Worm (Caenorhabditis elegans) whole organism, L1 larva: Measurements from ENCODE around the gene dyf-3.

ENCODE experiments used
- C04F5.9 ChIP-seq: sonication (generic microtip); optimal IDR thresholded peaks from 2 replicates; lab custom pipeline; 2016; ENCODE audit warnings: missing genetic modification characterization, missing compliant biosample characterization
- C34B4.2 ChIP-seq: sonication (generic microtip); optimal IDR thresholded peaks from 2 replicates; lab custom pipeline; 2017; ENCODE audit warnings: mild to moderate bottlenecking, missing genetic modification characterization, missing compliant biosample characterization
- F16B12.6 ChIP-seq: fragments of 150-350 bp; optimal IDR thresholded peaks from 2 replicates; lab custom pipeline; 2014; ENCODE audit warnings: missing biosample characterization, missing genetic modification characterization
- Y116A8C.19 ChIP-seq: sonication (generic microtip); optimal IDR thresholded peaks from 2 replicates; lab custom pipeline; 2016; ENCODE audit warnings: missing compliant biosample characterization, missing genetic modification characterization, borderline replicate concordance
- aha-1 ChIP-seq: fragments of 150-350 bp; optimal IDR thresholded peaks from 2 replicates; lab custom pipeline; 2014; ENCODE audit warnings: missing biosample characterization, missing genetic modification characterization
- alr-1 ChIP-seq: fragments of 200-800 bp; sonication (Bioruptor generic); optimal IDR thresholded peaks from 2 replicates; lab custom pipeline; 2018; ENCODE audit warnings: borderline replicate concordance, mild to moderate bottlenecking, missing genetic modification characterization, missing compliant biosample characterization
- ama-1 ChIP-seq: fragments of 150-350 bp; optimal IDR thresholded peaks from 2 replicates; lab custom pipeline; 2014
- blmp-1 ChIP-seq: fragments of 150-350 bp; optimal IDR thresholded peaks from 2 replicates; lab custom pipeline; 2014; ENCODE audit warnings: missing biosample characterization, missing genetic modification characterization
- ceh-63 ChIP-seq: fragments of 200-800 bp; sonication (Bioruptor generic); optimal IDR thresholded peaks from 2 replicates; lab custom pipeline; 2018; ENCODE audit warnings: mild to moderate bottlenecking, missing genetic modification characterization, missing compliant biosample characterization
- ceh-8 ChIP-seq: fragments of 200-800 bp; sonication (Bioruptor generic); optimal IDR thresholded peaks from 2 replicates; lab custom pipeline; 2018; ENCODE audit warnings: mild to moderate bottlenecking, missing genetic modification characterization, moderate library complexity, missing compliant biosample characterization
- dpl-1 ChIP-seq, 3 experiments: fragments of 150-350 bp in 2 of 3; sonication (generic microtip) in 1 of 3; optimal IDR thresholded peaks; 2 replicates each; lab custom pipeline; 2014 to 2017; ENCODE audit warnings: missing biosample characterization in 3 of 3, missing genetic modification characterization in 3 of 3, missing genetic modification reagents in 3 of 3
- dsc-1 ChIP-seq: sonication (generic microtip); optimal IDR thresholded peaks from 2 replicates; lab custom pipeline; 2016; ENCODE audit warnings: mild to moderate bottlenecking, missing genetic modification characterization, missing compliant biosample characterization
- efl-1 ChIP-seq, 4 experiments: fragments of 150-350 bp; optimal IDR thresholded peaks in 3 of 4; peaks in 1 of 4; 1 replicate in 1 of 4; 2 replicates in 3 of 4; lab custom pipeline; 2014; ENCODE audit warnings: missing biosample characterization in 2 of 4, missing genetic modification characterization in 2 of 4, missing genetic modification reagents in 2 of 4
- efl-3 ChIP-seq: fragments of 200-800 bp; sonication (Bioruptor generic); optimal IDR thresholded peaks from 2 replicates; lab custom pipeline; 2018; ENCODE audit warnings: mild to moderate bottlenecking, missing genetic modification characterization, missing compliant biosample characterization
- egl-13 ChIP-seq: sonication (generic microtip); optimal IDR thresholded peaks from 2 replicates; lab custom pipeline; 2016; ENCODE audit warnings: missing genotype, missing genetic modification reagents, missing genetic modification characterization, missing compliant biosample characterization
- egl-27 ChIP-seq, 2 experiments: fragments of 150-350 bp in 1 of 2; sonication (generic microtip); optimal IDR thresholded peaks; 3 replicates each; lab custom pipeline; 2017 to 2018; ENCODE audit warnings: missing biosample characterization in 2 of 2, missing genetic modification characterization in 2 of 2, missing genetic modification reagents in 2 of 2
- elt-2 ChIP-seq: sonication (generic microtip); optimal IDR thresholded peaks from 2 replicates; lab custom pipeline; 2016; ENCODE audit warnings: missing genetic modification characterization, mild to moderate bottlenecking, inconsistent platforms, missing compliant biosample characterization, missing genetic modification reagents
- fkh-10 ChIP-seq: sonication (generic microtip); optimal IDR thresholded peaks from 2 replicates; lab custom pipeline; 2017; ENCODE audit warnings: missing biosample characterization, missing genetic modification reagents, missing genetic modification characterization
- fkh-8 ChIP-seq: sonication (generic microtip); optimal IDR thresholded peaks from 2 replicates; lab custom pipeline; 2016; ENCODE audit warnings: mild to moderate bottlenecking, missing genetic modification characterization, missing compliant biosample characterization
- lin-35 ChIP-seq, 2 experiments: fragments of 150-350 bp; optimal IDR thresholded peaks; 2 replicates each; lab custom pipeline; 2014; ENCODE audit warnings: missing biosample characterization in 2 of 2, missing genetic modification characterization in 2 of 2, missing genetic modification reagents in 2 of 2
- lin-39 ChIP-seq: fragments of 150-350 bp; optimal IDR thresholded peaks from 2 replicates; lab custom pipeline; 2014; ENCODE audit warnings: missing biosample characterization, missing genetic modification reagents, missing genetic modification characterization
- lir-3 ChIP-seq: sonication (generic microtip); optimal IDR thresholded peaks from 2 replicates; lab custom pipeline; 2016; ENCODE audit warnings: mild to moderate bottlenecking, missing genetic modification characterization, moderate library complexity, missing compliant biosample characterization; ENCODE audit not compliant: poor library complexity
- mef-2 ChIP-seq: fragments of 150-350 bp; optimal IDR thresholded peaks from 2 replicates; lab custom pipeline; 2014; ENCODE audit warnings: missing biosample characterization, missing genetic modification characterization
- nhr-11 ChIP-seq: fragments of 150-350 bp; optimal IDR thresholded peaks from 2 replicates; lab custom pipeline; 2014; ENCODE audit warnings: missing biosample characterization, missing genetic modification characterization
- nhr-28 ChIP-seq: fragments of 150-350 bp; optimal IDR thresholded peaks from 2 replicates; lab custom pipeline; 2014; ENCODE audit warnings: missing biosample characterization, missing genetic modification characterization
- nhr-76 ChIP-seq: sonication (generic microtip); optimal IDR thresholded peaks from 2 replicates; lab custom pipeline; 2017; ENCODE audit warnings: missing biosample characterization, missing genetic modification characterization
- nhr-85 ChIP-seq: sonication (generic microtip); peaks from one replicate; lab custom pipeline; 2016; ENCODE audit warnings: missing genetic modification characterization, inconsistent platforms, missing compliant biosample characterization
- pag-3 ChIP-seq: sonication (generic microtip); optimal IDR thresholded peaks from 2 replicates; lab custom pipeline; 2017; ENCODE audit warnings: missing genetic modification characterization, mild to moderate bottlenecking, missing compliant biosample characterization, antibody characterized with exemption, borderline replicate concordance; ENCODE audit not compliant: insufficient read depth
- pax-3 ChIP-seq: fragments of 200-800 bp; sonication (Bioruptor generic); optimal IDR thresholded peaks from 2 replicates; lab custom pipeline; 2018; ENCODE audit warnings: mild to moderate bottlenecking, missing genetic modification characterization, moderate library complexity, missing compliant biosample characterization
- rnt-1 ChIP-seq: sonication (generic microtip); optimal IDR thresholded peaks from 2 replicates; lab custom pipeline; 2016; ENCODE audit warnings: mild to moderate bottlenecking, missing genetic modification characterization, moderate library complexity, missing compliant biosample characterization
- sptf-1 ChIP-seq: fragments of 150-350 bp; optimal IDR thresholded peaks from 2 replicates; lab custom pipeline; 2014; ENCODE audit warnings: missing biosample characterization, missing genetic modification characterization
- tbx-2 ChIP-seq: sonication (generic microtip); optimal IDR thresholded peaks from 2 replicates; lab custom pipeline; 2016; ENCODE audit warnings: missing genetic modification characterization, missing compliant biosample characterization
- tlp-1 ChIP-seq: fragments of 150-350 bp; optimal IDR thresholded peaks from 2 replicates; lab custom pipeline; 2014; ENCODE audit warnings: missing biosample characterization, missing genetic modification characterization
- zip-4 ChIP-seq: fragments of 200-800 bp; sonication (Bioruptor generic); optimal IDR thresholded peaks from 2 replicates; lab custom pipeline; 2018; ENCODE audit warnings: mild to moderate bottlenecking, missing genetic modification characterization, moderate library complexity, missing compliant biosample characterization

dyf-3 gene

ce11 chrIV:3368638-3369247 is 30.3 kb downstream of the dyf-3 start, which contains the start of gene vha-19 (continued):
- TF ChIP-seq fkh-10 (GFP tag; lab: Kevin White, UChicago) (no peak), ceh-63 (GFP tag; lab: Kevin White, UChicago) (no peak), C04F5.9 (tag; lab: Kevin White, UChicago) (no peak), tbx-2 (tag; lab: Kevin White, UChicago) (peak; percentile 6), egl-27 (tag; optimal IDR thresholded peaks at IDR 0.05; lab: Kevin White, UChicago) (no peak), nhr-76 (no peak), nhr-28 (tag; lab: Kevin White, UChicago) (no peak), egl-13 (tag; lab: Kevin White, UChicago) (no peak), tlp-1 (tag; lab: Kevin White, UChicago) (no peak), lin-35 (GFP tag; optimal IDR thresholded peaks at IDR 0.05; lab: Kevin White, UChicago) (peak; percentile 44 to 61), fkh-8 (peak; percentile 1), aha-1 (tag; lab: Kevin White, UChicago) (no peak), C34B4.2 (tag; lab: Kevin White, UChicago) (no peak), alr-1 (tag; lab: Kevin White, UChicago) (no peak), efl-3 (GFP tag; lab: Kevin White, UChicago) (no peak), elt-2 (tag; lab: Kevin White, UChicago) (no peak), dpl-1 (GFP tag; optimal IDR thresholded peaks at IDR 0.05; lab: Kevin White, UChicago) (peak in 2 of 3 experiments; percentile 37 to 46), nhr-85 (tag; lab: Kevin White, UChicago) (peak; percentile 30), pag-3 (tag; lab: Kevin White, UChicago) (no peak), rnt-1 (tag; lab: Kevin White, UChicago) (no peak), blmp-1 (tag; lab: Kevin White, UChicago) (no peak), lir-3 (tag; lab: Kevin White, UChicago) (no peak), F16B12.6 (tag; lab: Kevin White, UChicago) (peak; percentile 27), lin-39 (no peak), dsc-1 (tag; lab: Kevin White, UChicago) (no peak)

DNA sequence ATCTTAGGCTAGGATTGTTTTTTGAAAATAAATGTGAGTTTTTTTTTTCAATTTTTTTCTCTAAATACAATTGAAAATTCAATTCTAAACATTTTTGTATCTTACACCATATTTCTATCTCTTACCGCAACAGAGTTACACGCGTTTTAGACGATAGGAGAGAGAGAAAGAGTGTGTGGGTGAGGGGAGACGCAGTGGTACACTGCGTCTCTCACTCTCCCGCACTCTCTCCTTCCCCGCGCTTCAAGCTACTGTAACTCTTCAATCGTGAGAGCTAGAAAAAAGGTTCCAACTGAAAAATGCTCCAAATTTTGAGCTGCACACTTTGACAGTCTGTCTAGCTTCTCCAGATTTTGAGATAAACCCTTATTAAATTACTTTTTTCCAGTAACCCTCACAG is 35.2 kb downstream of the dyf-3 start:
- TF ChIP-seq sptf-1 (no peak), efl-1 (optimal IDR thresholded peaks at IDR 0.05; lab: Kevin White, UChicago) (peak; percentile 31 to 46), efl-1 (GFP tag; optimal IDR thresholded peaks at IDR 0.05 in 1 of 2; lab: Kevin White, UChicago) (no peak)

DNA sequence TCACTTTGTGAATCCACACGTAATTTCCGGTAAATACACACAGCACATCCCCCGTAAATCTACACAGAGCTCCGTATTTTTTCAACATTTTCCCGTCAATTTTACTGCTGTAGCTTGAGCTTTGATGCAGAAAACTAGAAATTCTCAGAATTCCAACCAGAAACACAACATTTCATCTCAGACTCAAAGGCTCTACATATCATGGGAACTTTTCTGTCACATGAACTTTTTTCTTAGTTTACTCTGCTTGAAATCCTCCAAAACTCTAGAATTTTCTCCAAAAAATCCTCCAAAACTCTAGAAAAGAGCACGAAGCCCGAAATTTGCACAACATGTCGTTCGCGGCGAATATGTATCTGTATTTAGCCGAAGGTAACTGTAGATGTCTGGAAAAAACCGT is 35.8 kb downstream of the dyf-3 start, which contains the start of gene Y55H10A.2:
Gene Y55H10A.2 (plus strand): TSS at position 301 of the 400 bp plus-strand sequence.
- no peak for TF ChIP-seq pag-3 (tag; lab: Kevin White, UChicago)
- TF ChIP-seq dsc-1 (tag; lab: Kevin White, UChicago): no peak
- TF ChIP-seq Y116A8C.19 (tag; lab: Kevin White, UChicago): no peak
- TF ChIP-seq ceh-63 (GFP tag; lab: Kevin White, UChicago): no peak
- no peak for TF ChIP-seq zip-4 (GFP tag; lab: Kevin White, UChicago)
- no peak for TF ChIP-seq lir-3 (tag; lab: Kevin White, UChicago)
- no peak for TF ChIP-seq ceh-8
- TF ChIP-seq fkh-8: no peak
- no peak for TF ChIP-seq C34B4.2 (tag; lab: Kevin White, UChicago)
- TF ChIP-seq mef-2 (tag; lab: Kevin White, UChicago): no peak
- no peak for TF ChIP-seq pax-3 (tag; lab: Kevin White, UChicago)
- no peak for TF ChIP-seq ama-1 (lab: Kevin White, UChicago)
- TF ChIP-seq, all 84 proteins: peak for 0

DNA sequence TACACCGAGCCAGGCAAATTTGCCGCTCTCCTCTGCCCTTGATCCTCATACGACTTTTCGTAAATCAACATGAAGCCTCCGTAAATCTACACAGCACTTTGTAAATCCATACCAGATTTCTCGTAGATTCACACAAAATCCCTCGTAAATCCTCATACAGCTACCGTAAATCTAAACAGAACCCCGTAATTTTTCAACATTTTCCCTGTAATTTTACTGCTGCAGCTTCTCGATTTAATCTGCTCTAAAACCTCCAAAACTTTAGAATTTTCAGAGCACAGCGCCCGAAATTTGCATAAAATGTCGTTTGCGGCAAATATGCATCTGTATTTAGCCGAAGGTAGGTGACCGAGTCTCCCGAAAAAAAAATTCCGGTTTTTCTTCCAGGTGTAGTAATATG is 44.3 kb downstream of the dyf-3 start, which contains the start of gene F42A6.1:
Gene F42A6.1 (plus strand): TSS at position 301 of the 400 bp plus-strand sequence.
- TF ChIP-seq blmp-1 (tag; lab: Kevin White, UChicago) (no peak), efl-1 (optimal IDR thresholded peaks at IDR 0.05; lab: Kevin White, UChicago) (no peak), efl-1 (GFP tag; optimal IDR thresholded peaks at IDR 0.05 in 1 of 2; lab: Kevin White, UChicago) (peak in 1 of 2 experiments; percentile 71), nhr-11 (tag; lab: Kevin White, UChicago) (no peak), nhr-85 (tag; lab: Kevin White, UChicago) (peak; percentile 11)
